Worm (Caenorhabditis elegans) whole organism, late embryonic: Measurements from ENCODE around the gene C01G12.9.

Experiments
- C38D4.7 ChIP-seq: fragments of 200-800 bp; sonication (Bioruptor generic); optimal IDR thresholded peaks from 2 replicates; lab custom pipeline; 2018; ENCODE audit warnings: mild to moderate bottlenecking, missing genetic modification characterization, moderate library complexity, missing compliant biosample characterization
- K09A11.1 ChIP-seq: sonication (generic microtip); optimal IDR thresholded peaks from 2 replicates; lab custom pipeline; 2017; ENCODE audit warnings: antibody characterized with exemption, mild to moderate bottlenecking, missing genetic modification characterization, missing compliant biosample characterization; ENCODE audit not compliant: insufficient read depth
- Y22D7AL.16 ChIP-seq: sonication (generic microtip); optimal IDR thresholded peaks from 2 replicates; lab custom pipeline; 2016; ENCODE audit warnings: missing genetic modification characterization, missing compliant biosample characterization
- ama-1 ChIP-seq: fragments of 150-350 bp; optimal IDR thresholded peaks from 2 replicates; lab custom pipeline; 2014
- ceh-18 ChIP-seq: sonication (generic microtip); optimal IDR thresholded peaks from 2 replicates; lab custom pipeline; 2016; ENCODE audit warnings: missing genetic modification characterization, missing compliant biosample characterization
- ceh-19 ChIP-seq: fragments of 200-800 bp; sonication (Bioruptor generic); optimal IDR thresholded peaks from 2 replicates; lab custom pipeline; 2018; ENCODE audit warnings: mild to moderate bottlenecking, missing genetic modification characterization, missing compliant biosample characterization
- ceh-2 ChIP-seq: sonication (generic microtip); optimal IDR thresholded peaks from 2 replicates; lab custom pipeline; 2016; ENCODE audit warnings: missing genotype, missing genetic modification characterization, missing compliant biosample characterization
- ceh-22 ChIP-seq: sonication (generic microtip); optimal IDR thresholded peaks from 2 replicates; lab custom pipeline; 2017; ENCODE audit warnings: missing biosample characterization, missing genetic modification characterization
- ceh-30 ChIP-seq: fragments of 150-350 bp; optimal IDR thresholded peaks from 2 replicates; lab custom pipeline; 2014; ENCODE audit warnings: missing biosample characterization, missing genetic modification characterization
- ceh-31 ChIP-seq: sonication (generic microtip); optimal IDR thresholded peaks from 2 replicates; lab custom pipeline; 2016; ENCODE audit warnings: missing genetic modification characterization, missing compliant biosample characterization
- ceh-34 ChIP-seq: sonication (generic microtip); optimal IDR thresholded peaks from 2 replicates; lab custom pipeline; 2016; ENCODE audit warnings: mild to moderate bottlenecking, missing genetic modification characterization, missing compliant biosample characterization
- che-1 ChIP-seq: sonication (generic microtip); optimal IDR thresholded peaks from 2 replicates; lab custom pipeline; 2016; ENCODE audit warnings: mild to moderate bottlenecking, missing genetic modification characterization, missing compliant biosample characterization
- elt-4 ChIP-seq: sonication (generic microtip); optimal IDR thresholded peaks from 2 replicates; lab custom pipeline; 2016; ENCODE audit warnings: missing genetic modification characterization, missing compliant biosample characterization
- eyg-1 ChIP-seq: sonication (generic microtip); optimal IDR thresholded peaks from 2 replicates; lab custom pipeline; 2016; ENCODE audit warnings: missing genotype, missing genetic modification characterization, missing compliant biosample characterization
- fkh-6 ChIP-seq: sonication (generic microtip); optimal IDR thresholded peaks from 2 replicates; lab custom pipeline; 2016; ENCODE audit warnings: missing genetic modification characterization, missing compliant biosample characterization
- gmeb-2 ChIP-seq: sonication (generic microtip); optimal IDR thresholded peaks from 2 replicates; lab custom pipeline; 2016; ENCODE audit warnings: missing genetic modification characterization, inconsistent platforms, missing compliant biosample characterization
- hlh-13 ChIP-seq: fragments of 200-800 bp; sonication (Bioruptor generic); optimal IDR thresholded peaks from 2 replicates; lab custom pipeline; 2018; ENCODE audit warnings: mild to moderate bottlenecking, missing genetic modification characterization, missing compliant biosample characterization
- hlh-30 ChIP-seq: sonication (generic microtip); optimal IDR thresholded peaks from 2 replicates; lab custom pipeline; 2017; ENCODE audit warnings: antibody characterized with exemption, missing genetic modification characterization, missing compliant biosample characterization; ENCODE audit not compliant: insufficient read depth
- lin-11 ChIP-seq: fragments of 200-800 bp; sonication (Bioruptor generic); optimal IDR thresholded peaks from 2 replicates; lab custom pipeline; 2018; ENCODE audit warnings: mild to moderate bottlenecking, missing genetic modification characterization, missing compliant biosample characterization
- madf-2 ChIP-seq: sonication (generic microtip); optimal IDR thresholded peaks from 2 replicates; lab custom pipeline; 2017; ENCODE audit warnings: missing genetic modification characterization, missing compliant biosample characterization
- nfya-1 ChIP-seq: sonication (generic microtip); optimal IDR thresholded peaks from 2 replicates; lab custom pipeline; 2017; ENCODE audit warnings: missing genetic modification characterization, mild to moderate bottlenecking, missing compliant biosample characterization, antibody characterized with exemption, moderate library complexity
- nhr-11 ChIP-seq: fragments of 150-350 bp; optimal IDR thresholded peaks from 2 replicates; lab custom pipeline; 2014; ENCODE audit warnings: missing biosample characterization, missing genetic modification characterization
- npax-4 ChIP-seq: sonication (generic microtip); optimal IDR thresholded peaks from 2 replicates; lab custom pipeline; 2016; ENCODE audit warnings: missing genetic modification characterization, missing compliant biosample characterization
- odd-2 ChIP-seq: sonication (generic microtip); optimal IDR thresholded peaks from 2 replicates; lab custom pipeline; 2017; ENCODE audit warnings: antibody characterized with exemption, mild to moderate bottlenecking, missing genetic modification characterization, missing compliant biosample characterization
- pat-9 ChIP-seq: fragments of 200-800 bp; sonication (Bioruptor generic); optimal IDR thresholded peaks from 2 replicates; lab custom pipeline; 2018; ENCODE audit warnings: mild to moderate bottlenecking, missing genetic modification characterization, moderate library complexity, missing compliant biosample characterization
- pax-1 ChIP-seq: fragments of 150-350 bp; optimal IDR thresholded peaks from 2 replicates; lab custom pipeline; 2014; ENCODE audit warnings: missing biosample characterization, missing genetic modification characterization
- pqm-1 ChIP-seq: sonication (generic microtip); optimal IDR thresholded peaks from 2 replicates; lab custom pipeline; 2016; ENCODE audit warnings: missing genetic modification characterization, missing compliant biosample characterization
- sdc-2 ChIP-seq: sonication (generic microtip); optimal IDR thresholded peaks from 2 replicates; lab custom pipeline; 2016; ENCODE audit warnings: missing genotype, missing genetic modification characterization, missing compliant biosample characterization
- sox-4 ChIP-seq: sonication (generic microtip); optimal IDR thresholded peaks from 2 replicates; lab custom pipeline; 2017; ENCODE audit warnings: mild to moderate bottlenecking, missing genetic modification characterization, inconsistent platforms, missing compliant biosample characterization
- tbx-2 ChIP-seq: sonication (generic microtip); optimal IDR thresholded peaks from 2 replicates; lab custom pipeline; 2016; ENCODE audit warnings: missing genetic modification characterization, missing compliant biosample characterization
- tbx-7 ChIP-seq: sonication (generic microtip); optimal IDR thresholded peaks from 2 replicates; lab custom pipeline; 2016; ENCODE audit warnings: missing genotype, missing genetic modification characterization, missing compliant biosample characterization
- ttx-3 ChIP-seq: sonication (generic microtip); optimal IDR thresholded peaks from 2 replicates; lab custom pipeline; 2016; ENCODE audit warnings: missing genetic modification reagents, missing genetic modification characterization, missing compliant biosample characterization
- unc-42 ChIP-seq: sonication (generic microtip); optimal IDR thresholded peaks from 2 replicates; lab custom pipeline; 2016; ENCODE audit warnings: missing genotype, missing genetic modification characterization, missing compliant biosample characterization
- unc-86 ChIP-seq: sonication (generic microtip); optimal IDR thresholded peaks from 2 replicates; lab custom pipeline; 2016; ENCODE audit warnings: missing genetic modification characterization, missing compliant biosample characterization
- ztf-16 ChIP-seq: sonication (generic microtip); optimal IDR thresholded peaks from 2 replicates; lab custom pipeline; 2017; ENCODE audit warnings: missing genetic modification characterization, missing compliant biosample characterization

The C01G12.9 gene

ce11 chrII:14602735-14603134 lies 23.9 kb downstream of the C01G12.9 start:
- TF ChIP-seq unc-86 (tag; lab: Kevin White, UChicago) (no peak), K09A11.1 (tag; lab: Kevin White, UChicago) (no peak), hlh-13 (GFP tag; lab: Kevin White, UChicago) (no peak), ceh-22 (tag; lab: Kevin White, UChicago) (no peak), C38D4.7 (no peak), tbx-2 (tag; lab: Kevin White, UChicago) (no peak)

ce11 chrII:14604261-14604660 lies 25.4 kb downstream of the C01G12.9 start:
- TF ChIP-seq pat-9 (tag; lab: Kevin White, UChicago) (no peak), Y22D7AL.16 (no peak), sdc-2 (tag; lab: Kevin White, UChicago) (no peak), ama-1 (no peak), gmeb-2 (tag; lab: Kevin White, UChicago) (no peak), hlh-30 (tag; lab: Kevin White, UChicago) (no peak), K09A11.1 (tag; lab: Kevin White, UChicago) (no peak), nhr-11 (tag; lab: Kevin White, UChicago) (no peak), nfya-1 (no peak), che-1 (tag; lab: Kevin White, UChicago) (no peak), ttx-3 (tag; lab: Kevin White, UChicago) (no peak), madf-2 (tag; lab: Kevin White, UChicago) (no peak), npax-4 (no peak), ceh-18 (no peak), fkh-6 (tag; lab: Kevin White, UChicago) (no peak), sox-4 (tag; lab: Kevin White, UChicago) (no peak), eyg-1 (tag; lab: Kevin White, UChicago) (no peak), pax-1 (tag; lab: Kevin White, UChicago) (no peak), tbx-7 (tag; lab: Kevin White, UChicago) (no peak), odd-2 (tag; lab: Kevin White, UChicago) (no peak)

- TF ChIP-seq pqm-1 (tag; lab: Kevin White, UChicago) (no peak), tbx-2 (tag; lab: Kevin White, UChicago) (no peak), Y22D7AL.16 (no peak), K09A11.1 (tag; lab: Kevin White, UChicago) (no peak), ztf-16 (tag; lab: Kevin White, UChicago) (no peak), ceh-19 (GFP tag; lab: Kevin White, UChicago) (no peak), ceh-34 (no peak)
These were observed 26.2 kb downstream of the C01G12.9 start for ce11 chrII:14605026-14605425.

ce11 chrII:14605479-14605878 lies 26.7 kb downstream of the C01G12.9 start, which contains the start of gene F19H8.2:
F19H8.2 (minus strand) TSS chrII:14605869.
- TF ChIP-seq pat-9 (tag; lab: Kevin White, UChicago) (no peak), gmeb-2 (tag; lab: Kevin White, UChicago) (no peak), madf-2 (tag; lab: Kevin White, UChicago) (no peak), K09A11.1 (tag; lab: Kevin White, UChicago) (no peak), lin-11 (tag; lab: Kevin White, UChicago) (no peak), ceh-31 (tag; lab: Kevin White, UChicago) (no peak), ceh-2 (no peak), ceh-30 (tag; lab: Kevin White, UChicago) (no peak)
- TF ChIP-seq, all 69 proteins: peak for 0

ce11 chrII:14606172-14606571 lies 27.4 kb downstream of the C01G12.9 start, which contains the start of gene arl-3:
arl-3 (plus strand) TSS chrII:14606472.
- TF ChIP-seq odd-2 (tag; lab: Kevin White, UChicago) (no peak), K09A11.1 (tag; lab: Kevin White, UChicago) (no peak), elt-4 (tag; lab: Kevin White, UChicago) (no peak), unc-42 (tag; lab: Kevin White, UChicago) (no peak)
- TF ChIP-seq, all 69 proteins: peak for 0
